Fruit fly (Drosophila melanogaster) whole organism, embryonic: Measurements from ENCODE around the gene CG34001.

ENCODE experiments used
- C15 ChIP-seq: fragments of 200-800 bp; sonication (Bioruptor generic); IDR thresholded peaks from 3 replicates; pipeline ENCODE4 v1.3.6; 2022; ENCODE audit warnings: missing biosample characterization, missing genetic modification characterization
- CG12155 ChIP-seq: fragments of 200-800 bp; sonication (Bioruptor generic); optimal IDR thresholded peaks from 3 replicates; lab custom pipeline; 2016; ENCODE audit warnings: missing biosample characterization, missing genetic modification characterization
- CG13775 ChIP-seq: fragments of 200-800 bp; sonication (Bioruptor generic); optimal IDR thresholded peaks from 3 replicates; lab custom pipeline; 2017; ENCODE audit warnings: missing biosample characterization, mild to moderate bottlenecking, missing genetic modification characterization
- CG14965 ChIP-seq: fragments of 200-800 bp; sonication (Bioruptor generic); optimal IDR thresholded peaks from 2 replicates; lab custom pipeline; 2016; ENCODE audit warnings: missing biosample characterization, missing genetic modification characterization, borderline replicate concordance
- CG17612 ChIP-seq: fragments of 200-800 bp; sonication (Bioruptor generic); IDR thresholded peaks from 2 replicates; pipeline ENCODE4 v1.3.6; 2022; ENCODE audit warnings: missing biosample characterization, missing genetic modification characterization
- CG17829 ChIP-seq: fragments of 200-800 bp; optimal IDR thresholded peaks from 2 replicates; lab custom pipeline; 2019; ENCODE audit warnings: missing biosample characterization, mild to moderate bottlenecking, missing genetic modification characterization, moderate library complexity
- CG18262 ChIP-seq: fragments of 200-800 bp; optimal IDR thresholded peaks from 3 replicates; lab custom pipeline; 2019; ENCODE audit warnings: missing biosample characterization, mild to moderate bottlenecking, missing genetic modification characterization, moderate library complexity
- CG18764 ChIP-seq: fragments of 200-800 bp; sonication (Bioruptor generic); optimal IDR thresholded peaks from 3 replicates; lab custom pipeline; 2016; ENCODE audit warnings: missing biosample characterization, missing genetic modification characterization
- CG2199 ChIP-seq: fragments of 200-800 bp; sonication (Bioruptor generic); IDR thresholded peaks from 3 replicates; pipeline ENCODE4 v1.3.6; 2022; ENCODE audit warnings: missing biosample characterization, missing genetic modification characterization
- CG2712 ChIP-seq: fragments of 200-800 bp; optimal IDR thresholded peaks from 3 replicates; lab custom pipeline; 2019; ENCODE audit warnings: missing biosample characterization, mild to moderate bottlenecking, missing genetic modification characterization, moderate library complexity
- CG30431 ChIP-seq: fragments of 200-800 bp; sonication (Bioruptor generic); optimal IDR thresholded peaks from 2 replicates; lab custom pipeline; 2017; ENCODE audit warnings: missing biosample characterization, missing genetic modification characterization
- CG3163 ChIP-seq: fragments of 200-800 bp; sonication (Bioruptor generic); optimal IDR thresholded peaks from 3 replicates; lab custom pipeline; 2016; ENCODE audit warnings: missing biosample characterization, missing genetic modification characterization
- CG32532 ChIP-seq: fragments of 200-800 bp; sonication (Bioruptor generic); IDR thresholded peaks from 2 replicates; pipeline ENCODE4 v1.3.6; 2022; ENCODE audit warnings: missing biosample characterization, missing genetic modification characterization
- CG34422 ChIP-seq: fragments of 200-800 bp; sonication (Bioruptor generic); IDR thresholded peaks from 3 replicates; pipeline ENCODE4 v1.3.6; 2022; ENCODE audit warnings: missing biosample characterization, missing genetic modification characterization
- CG3726 ChIP-seq: fragments of 200-800 bp; sonication (Bioruptor generic); IDR thresholded peaks from 3 replicates; pipeline ENCODE4, ENCODE4 v1.3.6; 2022; ENCODE audit warnings: missing biosample characterization, missing genetic modification characterization
- CG4617 ChIP-seq: fragments of 200-800 bp; sonication (Bioruptor generic); optimal IDR thresholded peaks from 3 replicates; lab custom pipeline; 2016; ENCODE audit warnings: missing biosample characterization, missing genetic modification characterization, borderline replicate concordance
- CG6654 ChIP-seq: fragments of 200-800 bp; sonication (Bioruptor generic); optimal IDR thresholded peaks from 2 replicates; lab custom pipeline; 2017; ENCODE audit warnings: missing biosample characterization, mild to moderate bottlenecking, missing genetic modification characterization
- CG6683 ChIP-seq: fragments of 200-800 bp; sonication (Bioruptor generic); optimal IDR thresholded peaks from 2 replicates; lab custom pipeline; 2017; ENCODE audit warnings: missing biosample characterization, mild to moderate bottlenecking, missing genetic modification characterization, missing genetic modification reagents
- CG8089 ChIP-seq: fragments of 200-800 bp; sonication (Bioruptor generic); optimal IDR thresholded peaks from 3 replicates; lab custom pipeline; 2016; ENCODE audit warnings: missing biosample characterization, missing genetic modification characterization
- Dek ChIP-seq: fragments of 200-800 bp; sonication (Bioruptor generic); optimal IDR thresholded peaks from 3 replicates; lab custom pipeline; 2019; ENCODE audit warnings: missing biosample characterization, mild to moderate bottlenecking, missing genetic modification characterization, moderate library complexity
- Dip3 ChIP-seq: fragments of 200-800 bp; sonication (Bioruptor generic); optimal IDR thresholded peaks from 3 replicates; lab custom pipeline; 2016; ENCODE audit warnings: missing biosample characterization, missing genetic modification characterization
- HHEX ChIP-seq: fragments of 200-800 bp; sonication (Bioruptor generic); optimal IDR thresholded peaks from 3 replicates; lab custom pipeline; 2017; ENCODE audit warnings: missing biosample characterization, mild to moderate bottlenecking, missing genetic modification characterization, missing genetic modification reagents
- Hey ChIP-seq: fragments of 200-800 bp; sonication (Bioruptor generic); optimal IDR thresholded peaks from 3 replicates; lab custom pipeline; 2018; ENCODE audit warnings: missing biosample characterization, mild to moderate bottlenecking, missing genetic modification characterization
- MBD-R2 ChIP-seq: fragments of 200-800 bp; sonication (Bioruptor generic); IDR thresholded peaks from 2 replicates; pipeline ENCODE4 v1.3.6; 2022; ENCODE audit warnings: missing biosample characterization, missing genetic modification characterization
- MTF-1 ChIP-seq: fragments of 200-800 bp; sonication (Bioruptor generic); optimal IDR thresholded peaks from 2 replicates; lab custom pipeline; 2018; ENCODE audit warnings: missing biosample characterization, mild to moderate bottlenecking, missing genetic modification characterization, borderline replicate concordance
- Meics ChIP-seq: fragments of 200-800 bp; sonication (Bioruptor generic); optimal IDR thresholded peaks from 2 replicates; lab custom pipeline; 2017; ENCODE audit warnings: missing biosample characterization, mild to moderate bottlenecking, missing genetic modification characterization
- Neu2 ChIP-seq: fragments of 200-800 bp; sonication (Bioruptor generic); optimal IDR thresholded peaks from 3 replicates; lab custom pipeline; 2016; ENCODE audit warnings: missing biosample characterization, missing genetic modification characterization, borderline replicate concordance
- Nf-YA ChIP-seq: fragments of 200-800 bp; sonication (Bioruptor generic); IDR thresholded peaks from 2 replicates; pipeline ENCODE4 v1.3.6; 2022; ENCODE audit warnings: missing biosample characterization, missing genetic modification characterization
- Side ChIP-seq: fragments of 200-800 bp; sonication (Bioruptor generic); optimal IDR thresholded peaks from 2 replicates; lab custom pipeline; 2016; ENCODE audit warnings: missing biosample characterization, missing genetic modification characterization
- Sin3A ChIP-seq: fragments of >200 bp; optimal IDR thresholded peaks from 2 replicates; lab custom pipeline; 2018
- Sox100B ChIP-seq: fragments of 200-800 bp; sonication (Bioruptor generic); optimal IDR thresholded peaks from 3 replicates; lab custom pipeline; 2018; ENCODE audit warnings: missing biosample characterization, mild to moderate bottlenecking, missing genetic modification characterization
- TFAM ChIP-seq: fragments of 200-800 bp; sonication (Bioruptor generic); optimal IDR thresholded peaks from 2 replicates; lab custom pipeline; 2017; ENCODE audit warnings: missing biosample characterization, missing genetic modification characterization, inconsistent platforms
- Tbp ChIP-seq: fragments of >200 bp; optimal IDR thresholded peaks from 2 replicates; lab custom pipeline; 2018; ENCODE audit warnings: missing biosample characterization, missing genetic modification characterization
- YL-1 ChIP-seq: fragments of 200-800 bp; sonication (Bioruptor generic); optimal IDR thresholded peaks from 3 replicates; lab custom pipeline; 2017; ENCODE audit warnings: missing biosample characterization, mild to moderate bottlenecking, missing genetic modification characterization
- fd102C ChIP-seq: fragments of 200-800 bp; sonication (Bioruptor generic); optimal IDR thresholded peaks from 2 replicates; lab custom pipeline; 2018; ENCODE audit warnings: missing biosample characterization, mild to moderate bottlenecking, missing genetic modification characterization, moderate library complexity
- ftz-f1 ChIP-seq: fragments of 200-800 bp; sonication (Bioruptor generic); optimal IDR thresholded peaks from 2 replicates; lab custom pipeline; 2016; ENCODE audit warnings: missing biosample characterization, missing genetic modification characterization
- grn ChIP-seq: fragments of 200-800 bp; sonication (Bioruptor generic); optimal IDR thresholded peaks from 3 replicates; lab custom pipeline; 2017; ENCODE audit warnings: missing biosample characterization, missing genetic modification characterization
- gsb ChIP-seq: fragments of 200-800 bp; sonication (Bioruptor generic); IDR thresholded peaks from 2 replicates; pipeline ENCODE4 v1.3.6; 2022; ENCODE audit warnings: missing biosample characterization, missing genetic modification characterization
- gsb-n ChIP-seq: fragments of 200-800 bp; sonication (Bioruptor generic); optimal IDR thresholded peaks from 3 replicates; lab custom pipeline; 2018; ENCODE audit warnings: missing biosample characterization, mild to moderate bottlenecking, missing genetic modification characterization
- jigr1 ChIP-seq: fragments of 200-800 bp; sonication (Bioruptor generic); IDR thresholded peaks from 3 replicates; pipeline ENCODE4 v1.3.6; 2022; ENCODE audit warnings: missing biosample characterization, missing genetic modification characterization
- lilli ChIP-seq: fragments of 200-800 bp; sonication (Bioruptor generic); optimal IDR thresholded peaks from 3 replicates; lab custom pipeline; 2016; ENCODE audit warnings: missing biosample characterization, missing genetic modification characterization
- nerfin-2 ChIP-seq: fragments of 200-800 bp; sonication (Bioruptor generic); IDR thresholded peaks from 2 replicates; pipeline ENCODE4 v1.3.6; 2022; ENCODE audit warnings: missing biosample characterization, missing genetic modification characterization; ENCODE audit not compliant: partially characterized antibody
- phol ChIP-seq: fragments of 200-800 bp; sonication (Bioruptor generic); optimal IDR thresholded peaks from 3 replicates; lab custom pipeline; 2018; ENCODE audit warnings: missing biosample characterization, mild to moderate bottlenecking, missing genetic modification characterization, moderate library complexity
- row ChIP-seq: fragments of 200-800 bp; sonication (Bioruptor generic); IDR thresholded peaks from 3 replicates; pipeline ENCODE4 v1.3.6; 2022; ENCODE audit warnings: missing biosample characterization, missing genetic modification characterization
- sc ChIP-seq, 3 experiments: fragments of >200 bp in 2 of 3; fragments of 200-800 bp in 1 of 3; sonication (Bioruptor generic) in 1 of 3; optimal IDR thresholded peaks; 2 replicates in 2 of 3; 3 replicates in 1 of 3; lab custom pipeline; 2017; ENCODE audit warnings: mild to moderate bottlenecking in 1 of 3, missing biosample characterization in 1 of 3, missing genetic modification characterization in 1 of 3, missing genetic modification reagents in 1 of 3
- sens ChIP-seq: fragments of 200-800 bp; sonication (Bioruptor generic); peaks from one replicate; lab custom pipeline; 2016; ENCODE audit warnings: missing biosample characterization, missing genetic modification characterization
- stc ChIP-seq: fragments of 200-800 bp; sonication (Bioruptor generic); IDR thresholded peaks from 2 replicates; pipeline ENCODE4 v1.3.6; 2022; ENCODE audit warnings: missing biosample characterization, missing genetic modification characterization
- tgo ChIP-seq: fragments of 200-800 bp; sonication (Bioruptor generic); IDR thresholded peaks from 3 replicates; pipeline ENCODE4 v1.3.6; 2022; ENCODE audit warnings: missing biosample characterization, missing genetic modification characterization
- trem ChIP-seq: fragments of 200-800 bp; optimal IDR thresholded peaks from 3 replicates; lab custom pipeline; 2019; ENCODE audit warnings: missing biosample characterization, mild to moderate bottlenecking, missing genetic modification characterization, moderate library complexity

CG34001 gene

DNA sequence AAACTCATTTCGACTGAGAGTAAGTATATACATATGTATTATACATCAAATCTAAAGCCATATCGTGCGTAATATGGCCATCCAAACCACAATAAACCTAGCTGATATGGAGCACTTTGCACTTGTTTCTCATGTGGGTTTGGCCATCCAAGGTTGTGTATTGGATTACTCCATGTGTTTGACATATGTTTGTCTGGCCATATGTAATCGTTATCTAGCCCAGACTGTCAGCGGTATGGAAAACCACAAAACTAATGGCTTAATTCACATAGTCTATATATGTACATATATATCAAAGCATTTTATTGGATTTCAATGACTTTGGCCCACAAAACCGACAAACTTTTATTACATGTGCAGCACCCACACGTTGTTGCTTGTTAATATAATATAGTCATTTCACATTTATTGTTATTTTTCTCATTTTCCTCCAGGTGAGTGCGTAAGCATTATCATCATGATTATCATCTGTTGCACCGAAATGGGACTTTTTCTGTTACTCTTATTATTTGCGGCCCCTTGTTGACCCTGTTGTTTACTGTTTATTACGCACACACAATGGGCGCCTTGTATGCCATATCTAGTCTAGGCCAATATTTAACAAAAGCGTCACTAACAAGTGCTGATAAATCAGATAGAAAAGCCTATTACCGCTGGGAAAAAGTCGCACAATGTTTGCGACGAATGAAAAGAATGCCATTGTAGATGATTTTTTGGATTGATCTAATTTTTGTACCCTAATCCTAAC lies 25.7 kb downstream of the CG34001 start (continued):
- TF ChIP-seq CG6683 (GFP tag; lab: Kevin White, UChicago) (peak; percentile 58), CG13775 (GFP tag; lab: Kevin White, UChicago) (peak; percentile 13), nerfin-2 (GFP tag; lab: Robert Waterston, UW) (no peak), MBD-R2 (GFP tag; lab: Robert Waterston, UW) (peak; percentile 13; the same call in 1 of the 2 replicates), Dip3 (GFP tag; lab: Kevin White, UChicago) (peak; percentile 12), trem (tag; lab: Kevin White, UChicago) (peak; percentile 0), Tbp (GFP tag; lab: Kevin White, UChicago) (no peak), CG3163 (GFP tag; lab: Kevin White, UChicago) (peak; percentile 45), CG4617 (GFP tag; lab: Kevin White, UChicago) (peak; percentile 21), sens (GFP tag; lab: Kevin White, UChicago) (peak; percentile 95), gsb-n (peak; percentile 77), CG2712 (tag; lab: Kevin White, UChicago) (peak; percentile 45), CG34422 (GFP tag; lab: Robert Waterston, UW) (no peak; the same call in 2 of the 3 replicates), grn (GFP tag; lab: Kevin White, UChicago) (peak; percentile 71), Nf-YA (GFP tag; lab: Robert Waterston, UW) (no peak), CG2199 (GFP tag; lab: Robert Waterston, UW) (no peak), CG14965 (GFP tag; lab: Kevin White, UChicago) (peak; percentile 59), C15 (GFP tag; lab: Robert Waterston, UW) (0 out of 3 replicates have a peak, but pooled peaks have one; percentile 34), CG8089 (GFP tag; lab: Kevin White, UChicago) (peak; percentile 72), CG17829 (tag; lab: Kevin White, UChicago) (peak; percentile 14), Hey (tag; lab: Kevin White, UChicago) (peak; percentile 60), CG30431 (GFP tag; lab: Kevin White, UChicago) (no peak), jigr1 (GFP tag; lab: Robert Waterston, UW) (no peak), CG12155 (GFP tag; lab: Kevin White, UChicago) (peak; percentile 32), Neu2 (GFP tag; lab: Kevin White, UChicago) (no peak), tgo (GFP tag; lab: Robert Waterston, UW) (peak; percentile 29; the same call in 1 of the 3 replicates), row (GFP tag; lab: Robert Waterston, UW) (no peak), YL-1 (GFP tag; lab: Kevin White, UChicago) (peak; percentile 21), MTF-1 (GFP tag; lab: Kevin White, UChicago) (peak; percentile 88), CG18764 (peak; percentile 69), Sox100B (GFP tag; lab: Kevin White, UChicago) (peak; percentile 71), sc (optimal IDR thresholded peaks at IDR 0.05; lab: Kevin White, UChicago) (no peak), sc (GFP tag; optimal IDR thresholded peaks at IDR 0.05; lab: Kevin White, UChicago) (peak; percentile 62), CG3726 (GFP tag; lab: Robert Waterston, UW) (no peak), stc (GFP tag; lab: Robert Waterston, UW) (peak; percentile 51; the same call in 1 of the 2 replicates), Sin3A (no peak), gsb (GFP tag; lab: Robert Waterston, UW) (no peak), CG6654 (no peak), phol (tag; lab: Kevin White, UChicago) (no peak), ftz-f1 (GFP tag; lab: Kevin White, UChicago) (no peak), lilli (GFP tag; lab: Kevin White, UChicago) (peak; percentile 34), fd102C (GFP tag; lab: Kevin White, UChicago) (no peak), CG18262 (tag; lab: Kevin White, UChicago) (peak; percentile 44), CG17612 (GFP tag; lab: Robert Waterston, UW) (no peak), CG32532 (GFP tag; lab: Robert Waterston, UW) (peak; percentile 33; the same call in 1 of the 2 replicates), Side (GFP tag; lab: Kevin White, UChicago) (peak; percentile 67), HHEX (GFP tag; lab: Kevin White, UChicago) (peak; percentile 84), TFAM (GFP tag; lab: Kevin White, UChicago) (peak; percentile 34), Meics (GFP tag; lab: Kevin White, UChicago) (peak; percentile 74), Dek (tag; lab: Kevin White, UChicago) (peak; percentile 58)
